Worm (Caenorhabditis elegans): Measurements from ENCODE around the gene nspa-10.

Gene nspa-10

DNA sequence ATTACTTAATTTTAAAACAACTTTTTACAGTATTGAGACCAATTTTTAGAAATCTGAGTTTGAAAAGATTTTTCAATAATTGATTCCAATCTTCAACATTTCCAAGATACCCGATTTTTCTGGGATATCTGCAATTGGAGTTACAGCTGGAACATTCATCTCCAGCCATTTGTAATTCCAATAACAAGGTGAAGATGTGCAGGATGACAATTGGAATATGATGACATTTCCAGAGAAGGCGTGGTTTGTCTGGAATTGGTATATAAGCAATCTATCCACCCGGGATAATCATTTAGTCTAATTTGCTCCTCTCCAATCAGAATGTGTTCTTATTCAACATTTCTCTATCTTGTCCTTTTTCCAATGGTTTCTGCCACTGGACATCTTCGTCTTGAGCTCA is 30.9 kb upstream of the nspa-10 start, which contains the start of gene Y50E8A.11:
Gene Y50E8A.11 (plus strand): TSS at position 301 of the 400 bp plus-strand sequence.
- TF ChIP-seq zip-8 (tag; optimal IDR thresholded peaks at IDR 0.05) (no peak), ztf-11 (tag; optimal IDR thresholded peaks at IDR 0.05) (no peak), elt-1 (tag; optimal IDR thresholded peaks at IDR 0.05; ENCODE audit: borderline replicate concordance, insufficient read depth) (no peak), ceh-83 (GFP tag; optimal IDR thresholded peaks at IDR 0.05) (no peak), ceh-43 (GFP tag; optimal IDR thresholded peaks at IDR 0.05) (no peak), nhr-76 (tag; optimal IDR thresholded peaks at IDR 0.05) (no peak), unc-62 (GFP tag; optimal IDR thresholded peaks at IDR 0.05) (no peak), cnd-1 (tag; optimal IDR thresholded peaks at IDR 0.05) (no peak), mab-5 (tag; optimal IDR thresholded peaks at IDR 0.05) (no peak), hlh-1 (tag; optimal IDR thresholded peaks at IDR 0.05) (no peak), ces-1 (GFP tag; optimal IDR thresholded peaks at IDR 0.05) (no peak), blmp-1 (tag; optimal IDR thresholded peaks at IDR 0.05) (no peak), nhr-2 (tag; optimal IDR thresholded peaks at IDR 0.05) (no peak), nhr-12 (tag; optimal IDR thresholded peaks at IDR 0.05) (no peak), ceh-39 (tag; optimal IDR thresholded peaks at IDR 0.05) (no peak), flh-1 (GFP tag; optimal IDR thresholded peaks at IDR 0.05) (no peak), nhr-237 (tag; optimal IDR thresholded peaks at IDR 0.05) (no peak), unc-120 (tag; optimal IDR thresholded peaks at IDR 0.05; ENCODE audit: poor library complexity, severe bottlenecking) (no peak), drap-1 (GFP tag; optimal IDR thresholded peaks at IDR 0.05) (no peak)

DNA sequence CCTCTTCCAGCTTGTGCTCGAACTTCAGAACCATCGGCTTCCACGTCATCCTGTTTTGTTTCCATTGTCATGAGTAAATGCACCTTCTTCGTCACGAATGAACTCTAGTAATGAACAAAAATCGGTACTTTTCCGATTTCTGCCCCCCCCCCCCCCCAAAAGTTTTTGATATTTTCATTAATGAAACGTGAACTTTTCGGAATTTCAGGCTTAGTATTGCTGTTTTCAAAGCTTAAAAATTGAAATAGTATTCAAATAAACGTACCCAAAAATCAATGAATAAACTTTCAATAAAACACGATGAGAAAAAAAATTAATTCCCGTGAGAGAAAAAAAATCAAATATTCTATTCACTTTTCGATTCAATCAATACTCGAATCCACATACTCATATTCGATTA is 29.4 kb upstream of the nspa-10 start, which contains the start of the genes scrm-7 and Y50E8A.10:
Gene scrm-7 (minus strand): TSS at position 101 of the 400 bp plus-strand sequence.
Gene Y50E8A.10 (plus strand): TSS at position 353 of the 400 bp plus-strand sequence.
- TF ChIP-seq ceh-39 (tag; optimal IDR thresholded peaks at IDR 0.05) (no peak), pha-4 (tag; optimal IDR thresholded peaks at IDR 0.05) (no peak), ceh-43 (GFP tag; optimal IDR thresholded peaks at IDR 0.05) (no peak), nhr-2 (tag; optimal IDR thresholded peaks at IDR 0.05) (no peak), tbx-8 (GFP tag; optimal IDR thresholded peaks at IDR 0.05) (no peak), snpc-4 (tag; optimal IDR thresholded peaks at IDR 0.05) (no peak), ham-2 (GFP tag; optimal IDR thresholded peaks at IDR 0.05) (no peak), flh-1 (GFP tag; optimal IDR thresholded peaks at IDR 0.05) (no peak), nhr-76 (tag; optimal IDR thresholded peaks at IDR 0.05) (no peak), mls-2 (tag; optimal IDR thresholded peaks at IDR 0.05) (no peak), sptf-1 (tag; optimal IDR thresholded peaks at IDR 0.05) (no peak), elt-3 (tag; optimal IDR thresholded peaks at IDR 0.05) (no peak), ces-1 (GFP tag; optimal IDR thresholded peaks at IDR 0.05) (no peak), lsy-2 (tag; optimal IDR thresholded peaks at IDR 0.05) (no peak), nhr-237 (tag; optimal IDR thresholded peaks at IDR 0.05) (no peak), bed-3 (GFP tag; optimal IDR thresholded peaks at IDR 0.05) (no peak), lin-13 (tag; optimal IDR thresholded peaks at IDR 0.05) (no peak), hlh-1 (tag; optimal IDR thresholded peaks at IDR 0.05) (no peak), ztf-11 (tag; optimal IDR thresholded peaks at IDR 0.05) (no peak)

- TF ChIP-seq zip-8 (tag; optimal IDR thresholded peaks at IDR 0.05) (no peak), ceh-39 (tag; optimal IDR thresholded peaks at IDR 0.05) (no peak), drap-1 (GFP tag; optimal IDR thresholded peaks at IDR 0.05) (no peak), ces-1 (GFP tag; optimal IDR thresholded peaks at IDR 0.05) (no peak), mls-2 (tag; optimal IDR thresholded peaks at IDR 0.05) (no peak), nhr-2 (tag; optimal IDR thresholded peaks at IDR 0.05) (no peak), mab-5 (tag; optimal IDR thresholded peaks at IDR 0.05) (no peak), snpc-4 (tag; optimal IDR thresholded peaks at IDR 0.05) (no peak), unc-120 (tag; optimal IDR thresholded peaks at IDR 0.05; ENCODE audit: poor library complexity, severe bottlenecking) (no peak), lin-13 (tag; optimal IDR thresholded peaks at IDR 0.05) (no peak), unc-62 (GFP tag; optimal IDR thresholded peaks at IDR 0.05) (no peak), lin-32 (GFP tag; optimal IDR thresholded peaks at IDR 0.05) (no peak), sptf-1 (tag; optimal IDR thresholded peaks at IDR 0.05) (no peak), cnd-1 (tag; optimal IDR thresholded peaks at IDR 0.05) (no peak), unc-39 (tag; optimal IDR thresholded peaks at IDR 0.05) (no peak), ceh-83 (GFP tag; optimal IDR thresholded peaks at IDR 0.05) (no peak), nhr-12 (tag; optimal IDR thresholded peaks at IDR 0.05) (no peak), hlh-1 (tag; optimal IDR thresholded peaks at IDR 0.05) (no peak), lsy-2 (tag; optimal IDR thresholded peaks at IDR 0.05) (no peak), sem-2 (GFP tag; optimal IDR thresholded peaks at IDR 0.05) (no peak)
Observed at ce11 chrV:14773048-14773447, 22.8 kb upstream of the nspa-10 start, which contains the start of gene haf-7. Gene haf-7 (plus strand): TSS chrV:14773258.

DNA sequence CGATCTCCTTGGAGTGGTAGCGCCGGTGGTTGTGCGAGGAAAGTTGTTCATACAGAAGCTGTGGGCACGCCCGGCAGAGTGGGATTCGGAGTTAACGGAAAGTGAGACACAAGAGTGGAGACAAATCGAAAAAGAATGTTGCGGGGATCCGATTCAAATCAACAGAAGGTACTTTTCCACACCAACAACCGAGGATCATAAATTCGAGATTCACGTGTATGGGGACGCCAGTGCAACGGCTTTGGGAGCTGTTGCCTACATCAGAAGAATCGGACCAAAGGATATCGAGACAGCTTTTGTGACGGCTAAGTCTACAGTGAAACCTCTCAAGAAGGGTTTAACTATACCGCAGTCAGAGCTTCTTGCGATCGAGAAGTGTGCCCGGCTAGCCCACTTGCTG is 13.3 kb upstream of the nspa-10 start:
- TF ChIP-seq lin-13 (tag; optimal IDR thresholded peaks at IDR 0.05) (no peak), nhr-237 (tag; optimal IDR thresholded peaks at IDR 0.05) (no peak)

Data from whole organism, mixed stage, embryonic.